Worm (Caenorhabditis elegans): ENCODE measurements around the gene rol-6.

DNA sequence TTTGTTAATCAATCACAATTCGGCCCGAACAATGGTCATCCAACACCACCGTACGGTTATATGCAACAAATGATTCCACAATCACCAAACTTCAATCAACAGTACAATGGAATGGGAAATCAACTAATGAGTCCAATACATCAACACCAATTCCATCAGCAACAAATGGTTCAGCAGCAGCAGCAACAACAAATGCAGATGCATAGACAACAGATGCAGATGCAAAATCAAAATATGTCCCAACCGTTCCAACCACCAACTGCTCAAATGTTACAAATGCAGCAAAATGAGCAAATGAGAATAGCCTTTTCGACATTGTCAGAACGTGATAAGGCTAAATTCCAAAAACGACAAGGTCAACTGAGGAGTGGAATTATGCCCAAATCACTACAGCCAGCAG lies 43.7 kb downstream of the rol-6 start:
- TF ChIP-seq W03F9.2 (tag; optimal IDR thresholded peaks at IDR 0.05) (no peak), him-1 (tag; optimal IDR thresholded peaks at IDR 0.05) (no peak)
